Worm (Caenorhabditis elegans): ENCODE results near the gene twk-26.

DNA sequence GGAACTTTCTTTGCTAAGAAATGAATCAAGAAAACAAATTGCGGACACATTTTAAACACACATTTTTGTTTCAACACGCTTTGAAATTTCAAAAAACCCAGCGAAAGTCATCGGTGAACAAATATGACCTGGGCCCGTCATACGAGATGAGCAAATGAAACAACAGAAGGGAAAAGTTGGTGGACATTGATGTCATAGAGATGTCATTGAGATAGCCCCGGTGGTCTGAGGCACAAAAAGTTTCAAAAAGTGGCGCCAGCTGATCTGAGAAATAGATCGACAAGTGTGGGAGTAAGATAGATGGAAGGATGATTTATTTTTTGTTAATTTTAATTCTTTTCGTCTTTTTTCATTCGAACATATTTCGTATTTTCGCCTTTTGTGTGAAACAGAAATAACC is 5.9 kb downstream of the twk-26 start:
- TF ChIP-seq skn-1 (tag; optimal IDR thresholded peaks at IDR 0.05) (no peak), ces-1 (GFP tag; optimal IDR thresholded peaks at IDR 0.05) (no peak), nhr-11 (tag; optimal IDR thresholded peaks at IDR 0.05) (no peak)
